Worm (Caenorhabditis elegans): Measurements from ENCODE around the gene T05B9.1.

Gene T05B9.1

ce11 chrII:11290109-11290784 is 29.3 kb upstream of the T05B9.1 start, which contains the start of gene C47G2.3 (continued):
- TF ChIP-seq zfp-3 (GFP tag; conservative IDR thresholded peaks at IDR 0.05) (no peak), skn-1 (tag; optimal IDR thresholded peaks at IDR 0.05) (no peak), madf-5 (GFP tag; IDR thresholded peaks at IDR 0.05) (no peak), snpc-1.2 (GFP tag; IDR thresholded peaks at IDR 0.05) (no peak), aha-1 (tag) (peak; percentile 47), sdz-12 (GFP tag; optimal IDR thresholded peaks at IDR 0.05) (no peak), nhr-237 (tag; optimal IDR thresholded peaks at IDR 0.05) (no peak), ces-1 (GFP tag; optimal IDR thresholded peaks at IDR 0.05) (no peak), mdl-1 (tag; optimal IDR thresholded peaks at IDR 0.05) (no peak), lsy-2 (tag; optimal IDR thresholded peaks at IDR 0.05) (peak in 1 of 2 experiments; percentile 73), cey-2 (tag; optimal IDR thresholded peaks at IDR 0.05; ENCODE audit: borderline replicate concordance, insufficient read depth) (no peak), dmd-9 (GFP tag; IDR thresholded peaks at IDR 0.05) (no peak), nhr-28 (tag; optimal IDR thresholded peaks at IDR 0.05) (no peak), T20F7.1 (GFP tag; optimal IDR thresholded peaks at IDR 0.05) (no peak), hmg-1.1 (GFP tag; IDR thresholded peaks at IDR 0.05) (no peak), egl-43 (GFP tag; IDR thresholded peaks at IDR 0.05) (no peak), nhr-48 (tag; optimal IDR thresholded peaks at IDR 0.05) (no peak), T26A8.4 (GFP tag; IDR thresholded peaks at IDR 0.05) (no peak)

ce11 chrII:11288148-11288547 is 27.2 kb upstream of the T05B9.1 start:
- TF ChIP-seq zip-11 (GFP tag; IDR thresholded peaks at IDR 0.05) (no peak), daf-19 (GFP tag; conservative IDR thresholded peaks at IDR 0.05) (no peak), nhr-48 (tag; optimal IDR thresholded peaks at IDR 0.05) (no peak), F49E8.2 (tag; optimal IDR thresholded peaks at IDR 0.05; ENCODE audit: borderline replicate concordance) (no peak), ceh-20 (GFP tag; IDR thresholded peaks at IDR 0.05) (no peak), ces-1 (GFP tag; optimal IDR thresholded peaks at IDR 0.05) (no peak)

ce11 chrII:11286445-11286844 is 25.5 kb upstream of the T05B9.1 start:
- TF ChIP-seq unc-62 (GFP tag; optimal IDR thresholded peaks at IDR 0.05 in 1 of 2) (peak in 1 of 2 experiments; percentile 82), unc-62 (tag; optimal IDR thresholded peaks at IDR 0.05) (no peak), Y48G9A.11 (GFP tag; IDR thresholded peaks at IDR 0.05) (no peak)

- TF ChIP-seq ceh-44 (GFP tag; IDR thresholded peaks at IDR 0.05) (no peak), daf-16 (GFP tag; optimal IDR thresholded peaks at IDR 0.05) (no peak), daf-16 (tag; optimal IDR thresholded peaks at IDR 0.05) (peak; percentile 10), aha-1 (tag) (peak; percentile 4), unc-62 (GFP tag; optimal IDR thresholded peaks at IDR 0.05 in 1 of 2) (peak in 1 of 2 experiments; percentile 21), unc-62 (tag; optimal IDR thresholded peaks at IDR 0.05) (no peak), nhr-28 (tag; optimal IDR thresholded peaks at IDR 0.05) (peak; percentile 57), pqm-1 (tag; optimal IDR thresholded peaks at IDR 0.05) (peak; percentile 75), saeg-2 (GFP tag; IDR thresholded peaks at IDR 0.05) (no peak)
Observed at ce11 chrII:11285282-11285933, 24.4 kb upstream of the T05B9.1 start.

DNA sequence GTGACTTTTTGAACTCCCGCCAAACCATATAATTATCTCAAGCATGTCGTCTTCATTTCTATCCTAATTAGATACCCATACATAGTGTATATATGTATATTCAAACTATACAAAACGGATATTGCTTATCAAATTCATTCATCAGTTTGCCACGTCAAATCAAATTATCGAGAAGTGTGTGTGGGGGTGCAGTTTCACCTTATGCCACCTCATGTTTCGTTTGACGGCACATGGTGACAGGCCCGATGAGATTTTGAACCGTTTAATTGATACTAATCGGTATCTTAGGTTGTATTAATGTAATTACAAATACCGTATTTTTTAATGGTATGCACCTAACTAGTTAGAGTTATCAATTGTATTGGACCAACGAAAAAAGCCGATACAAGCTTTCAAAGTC is 23.7 kb upstream of the T05B9.1 start:
- TF ChIP-seq F49E8.2 (tag; optimal IDR thresholded peaks at IDR 0.05; ENCODE audit: borderline replicate concordance) = no peak
- no peak for TF ChIP-seq ctbp-1 (GFP tag; IDR thresholded peaks at IDR 0.05)
- TF ChIP-seq aly-2 (tag; optimal IDR thresholded peaks at IDR 0.05) = no peak
- no peak for TF ChIP-seq lin-38 (GFP tag; IDR thresholded peaks at IDR 0.05)
- no peak for TF ChIP-seq ceh-28 (tag; optimal IDR thresholded peaks at IDR 0.05)
- TF ChIP-seq nhr-28 (tag; optimal IDR thresholded peaks at IDR 0.05) = no peak
- no peak for TF ChIP-seq dmd-9 (GFP tag; IDR thresholded peaks at IDR 0.05)
- no peak for TF ChIP-seq dpl-1 (GFP tag; optimal IDR thresholded peaks at IDR 0.05)
- TF ChIP-seq T20F7.1 (GFP tag; optimal IDR thresholded peaks at IDR 0.05) = no peak
- TF ChIP-seq gei-8 (GFP tag; optimal IDR thresholded peaks at IDR 0.05) = no peak
- TF ChIP-seq Y5F2A.4 (GFP tag; optimal IDR thresholded peaks at IDR 0.05) = no peak
